Worm (Caenorhabditis elegans): ENCODE measurements around the gene lgc-54.

- TF ChIP-seq him-1 (tag; optimal IDR thresholded peaks at IDR 0.05) = no peak
- TF ChIP-seq dao-5 (tag; optimal IDR thresholded peaks at IDR 0.05) = no peak
Observed at ce11 chrV:6876763-6877515, 30.5 kb upstream of the lgc-54 start.

All from whole organism, L4/young adult.